Worm (Caenorhabditis elegans) whole organism, L3 larva: ENCODE measurements around the gene cyp-35B1.

ENCODE experiments used
- R02D3.7 ChIP-seq: fragments of 150-350 bp; optimal IDR thresholded peaks from 2 replicates; lab custom pipeline; 2014; ENCODE audit warnings: missing biosample characterization, missing genetic modification characterization
- aly-2 ChIP-seq: fragments of 150-350 bp; optimal IDR thresholded peaks from 2 replicates; lab custom pipeline; 2014; ENCODE audit warnings: missing biosample characterization, missing genetic modification characterization
- nhr-12 ChIP-seq: fragments of 150-350 bp; optimal IDR thresholded peaks from 2 replicates; lab custom pipeline; 2014; ENCODE audit warnings: missing biosample characterization, missing genetic modification characterization
- nhr-76 ChIP-seq: fragments of 150-350 bp; sonication (generic microtip); optimal IDR thresholded peaks from 5 replicates; lab custom pipeline; 2014; ENCODE audit warnings: missing biosample characterization, missing genetic modification characterization
- snpc-4 ChIP-seq: fragments of 150-350 bp; optimal IDR thresholded peaks from 2 replicates; lab custom pipeline; 2014; ENCODE audit warnings: missing biosample characterization, missing genetic modification characterization

- no peak for TF ChIP-seq nhr-76 (tag; lab: Kevin White, UChicago)
- TF ChIP-seq snpc-4 (tag; lab: Kevin White, UChicago): no peak
- no peak for TF ChIP-seq R02D3.7 (tag; lab: Kevin White, UChicago)
- no peak for TF ChIP-seq nhr-12
- no peak for TF ChIP-seq aly-2 (tag; lab: Kevin White, UChicago)
These were observed 2.8 kb upstream of the cyp-35B1 start, which contains the start of gene cyp-35A5 for ce11 chrV:3935892-3936478.
